Fruit fly (Drosophila melanogaster): Measurements from ENCODE around the gene CG32219.

Gene CG32219

dm6 chr3L:19928435-19929011 is 22.4 kb downstream of the CG32219 start, which contains the start of the genes CG8004 and RhoGDI (continued):
- TF ChIP-seq CG9797 (GFP tag; optimal IDR thresholded peaks at IDR 0.05) (peak; percentile 86), sob (GFP tag; IDR thresholded peaks at IDR 0.05) (peak; percentile 59), CG10565 (GFP tag; optimal IDR thresholded peaks at IDR 0.05) (no peak), CG10654 (GFP tag; optimal IDR thresholded peaks at IDR 0.05) (peak; percentile 60), CG4854 (GFP tag; optimal IDR thresholded peaks at IDR 0.05) (peak; percentile 41), Dp (GFP tag; optimal IDR thresholded peaks at IDR 0.05) (peak; percentile 27), ewg (GFP tag; optimal IDR thresholded peaks at IDR 0.05) (no peak), Hmx (GFP tag; optimal IDR thresholded peaks at IDR 0.05) (peak; percentile 33), CG13775 (GFP tag; optimal IDR thresholded peaks at IDR 0.05) (peak; percentile 55), Hr39 (optimal IDR thresholded peaks at IDR 0.05) (no peak), Oli (tag; optimal IDR thresholded peaks at IDR 0.05) (peak; percentile 29), da (GFP tag; optimal IDR thresholded peaks at IDR 0.05) (no peak), Opbp (GFP tag; IDR thresholded peaks at IDR 0.05; ENCODE audit: partially characterized antibody) (no peak), lbe (GFP tag; optimal IDR thresholded peaks at IDR 0.05) (no peak), CG10147 (GFP tag; optimal IDR thresholded peaks at IDR 0.05) (peak; percentile 18), rib (GFP tag; IDR thresholded peaks at IDR 0.05) (0 out of 2 replicates have a peak, but pooled peaks have one; percentile 33), CG1647 (GFP tag; optimal IDR thresholded peaks at IDR 0.05) (peak; percentile 63), bsh (GFP tag; optimal IDR thresholded peaks at IDR 0.05) (peak in 1 of 2 experiments; percentile 54), lab (GFP tag; optimal IDR thresholded peaks at IDR 0.05) (peak; percentile 79), tgo (GFP tag; IDR thresholded peaks at IDR 0.05) (peak; percentile 59; the same call in 2 of the 3 replicates), CG3281 (GFP tag; optimal IDR thresholded peaks at IDR 0.05) (peak; percentile 48), CG8359 (GFP tag; optimal IDR thresholded peaks at IDR 0.05; ENCODE audit: borderline replicate concordance) (peak; percentile 10), CG16813 (GFP tag; IDR thresholded peaks at IDR 0.05; ENCODE audit: partially characterized antibody) (no peak), klu (GFP tag; IDR thresholded peaks at IDR 0.05) (no peak), CG1792 (GFP tag; optimal IDR thresholded peaks at IDR 0.05) (peak; percentile 42), CG11695 (GFP tag; IDR thresholded peaks at IDR 0.05) (peak; percentile 27; the same call in 1 of the 3 replicates), Hand (GFP tag; optimal IDR thresholded peaks at IDR 0.05) (no peak), zen (tag; optimal IDR thresholded peaks at IDR 0.05) (peak; percentile 69), al (GFP tag; IDR thresholded peaks at IDR 0.05) (0 out of 2 replicates have a peak, but pooled peaks have one; percentile 9), CG5953 (GFP tag; IDR thresholded peaks at IDR 0.05) (peak; percentile 50; the same call in 1 of the 2 replicates), CG6765 (GFP tag; optimal IDR thresholded peaks at IDR 0.05) (no peak), Trl (optimal IDR thresholded peaks at IDR 0.05) (no peak), Trl (GFP tag; optimal IDR thresholded peaks at IDR 0.05) (peak; percentile 77), hbn (GFP tag; IDR thresholded peaks at IDR 0.05; ENCODE audit: partially characterized antibody) (0 out of 2 replicates have a peak, but pooled peaks have one; percentile 26), ap (GFP tag; IDR thresholded peaks at IDR 0.05) (no peak), toy (GFP tag; IDR thresholded peaks at IDR 0.05) (no peak), CG7928 (GFP tag; optimal IDR thresholded peaks at IDR 0.05) (no peak), CG2875 (GFP tag; optimal IDR thresholded peaks at IDR 0.05) (no peak), CG6689 (GFP tag; IDR thresholded peaks at IDR 0.05) (peak; percentile 56; the same call in 1 of the 2 replicates), twi (tag; optimal IDR thresholded peaks at IDR 0.05) (peak; percentile 42), tin (GFP tag; optimal IDR thresholded peaks at IDR 0.05) (peak; percentile 75), esg (GFP tag; conservative IDR thresholded peaks at IDR 0.05) (peak; percentile 51), CG12219 (GFP tag; optimal IDR thresholded peaks at IDR 0.05) (no peak), CG31224 (GFP tag; IDR thresholded peaks at IDR 0.05) (no peak), CG13894 (tag; optimal IDR thresholded peaks at IDR 0.05) (peak; percentile 64), CG34376 (GFP tag; optimal IDR thresholded peaks at IDR 0.05) (peak; percentile 12), CG9215 (GFP tag; IDR thresholded peaks at IDR 0.05) (peak; percentile 47), TFAM (GFP tag; optimal IDR thresholded peaks at IDR 0.05) (no peak), CG3407 (GFP tag; optimal IDR thresholded peaks at IDR 0.05) (no peak), CG8478 (optimal IDR thresholded peaks at IDR 0.05) (no peak), z (GFP tag; IDR thresholded peaks at IDR 0.05) (no peak)

All from whole organism, embryonic.